Fruit fly (Drosophila melanogaster): ENCODE data around the gene CG2258.

Gene CG2258

DNA sequence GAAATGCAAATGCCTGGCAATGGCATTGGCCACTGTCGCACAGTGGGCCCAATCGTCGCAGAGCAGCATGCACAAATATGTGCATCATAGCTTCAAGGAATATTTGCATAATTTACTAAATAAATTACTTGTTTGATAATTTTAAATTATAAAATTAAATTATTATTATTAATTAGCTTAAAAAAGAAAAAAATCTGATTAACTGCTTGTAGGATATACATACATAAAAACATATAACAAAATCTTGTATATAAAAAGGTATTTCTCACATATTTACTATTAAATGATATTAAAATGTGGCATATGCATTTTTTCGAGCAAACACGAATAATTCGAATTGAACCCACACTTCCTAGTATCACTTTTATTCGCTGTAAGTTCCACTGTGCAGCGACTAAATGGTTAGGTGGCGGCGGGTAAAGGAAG is 23.3 kb upstream of the CG2258 start (continued):
- TF ChIP-seq Hand (GFP tag; optimal IDR thresholded peaks at IDR 0.05) = no peak
- no peak for TF ChIP-seq kni (GFP tag; optimal IDR thresholded peaks at IDR 0.05)
- TF ChIP-seq Oaz (GFP tag; IDR thresholded peaks at IDR 0.05) = no peak
- peak; percentile 62 for TF ChIP-seq CG10209 (GFP tag; optimal IDR thresholded peaks at IDR 0.05)
- TF ChIP-seq pan (optimal IDR thresholded peaks at IDR 0.05) = no peak
- TF ChIP-seq pan (GFP tag; optimal IDR thresholded peaks at IDR 0.05 in 1 of 2, IDR thresholded peaks at IDR 0.05 in 1 of 2) = peak in 1 of 2 experiments; percentile 58
- no peak for TF ChIP-seq stwl (tag; optimal IDR thresholded peaks at IDR 0.05)
- TF ChIP-seq CG13775 (GFP tag; optimal IDR thresholded peaks at IDR 0.05) = peak; percentile 43
- peak; percentile 4 for TF ChIP-seq CG16815 (GFP tag; optimal IDR thresholded peaks at IDR 0.05)
- no peak for TF ChIP-seq pum (GFP tag; optimal IDR thresholded peaks at IDR 0.05)
- peak; percentile 59 for TF ChIP-seq CG6254 (GFP tag; optimal IDR thresholded peaks at IDR 0.05)
- TF ChIP-seq mld (GFP tag; IDR thresholded peaks at IDR 0.05; ENCODE audit: partially characterized antibody) = no peak
- no peak for TF ChIP-seq prd (optimal IDR thresholded peaks at IDR 0.05)
- TF ChIP-seq prd (GFP tag; IDR thresholded peaks at IDR 0.05) = peak; percentile 71; the same call in 2 of the 3 replicates
- 0 out of 2 replicates have a peak, but pooled peaks have one; percentile 42 for TF ChIP-seq E2f1 (GFP tag; IDR thresholded peaks at IDR 0.05)
- no peak for TF ChIP-seq mam (GFP tag; optimal IDR thresholded peaks at IDR 0.05)
- TF ChIP-seq insv (GFP tag; optimal IDR thresholded peaks at IDR 0.05) = no peak
- TF ChIP-seq CG15269 (tag; optimal IDR thresholded peaks at IDR 0.05) = peak; percentile 45
- peak; percentile 57 for TF ChIP-seq CG17385 (GFP tag; optimal IDR thresholded peaks at IDR 0.05)
- peak; percentile 65 for TF ChIP-seq Ets65A (GFP tag)
- no peak for TF ChIP-seq eve (GFP tag; optimal IDR thresholded peaks at IDR 0.05)
- TF ChIP-seq CG14860 (GFP tag; IDR thresholded peaks at IDR 0.05; ENCODE audit: partially characterized antibody) = no peak
- TF ChIP-seq Dfd (GFP tag; optimal IDR thresholded peaks at IDR 0.05) = no peak
- TF ChIP-seq salm (tag; optimal IDR thresholded peaks at IDR 0.05) = peak; percentile 22
- TF ChIP-seq NFAT (GFP tag; IDR thresholded peaks at IDR 0.05) = 0 out of 2 replicates have a peak, but pooled peaks have one; percentile 31
- TF ChIP-seq Dll (GFP tag; IDR thresholded peaks at IDR 0.05; ENCODE audit: partially characterized antibody) = no peak
- peak; percentile 9 for TF ChIP-seq Six4 (GFP tag; optimal IDR thresholded peaks at IDR 0.05)
- TF ChIP-seq h (optimal IDR thresholded peaks at IDR 0.05) = no peak
- TF ChIP-seq CG3407 (GFP tag; optimal IDR thresholded peaks at IDR 0.05) = no peak
- no peak for TF ChIP-seq CG9609 (GFP tag; optimal IDR thresholded peaks at IDR 0.05)
- TF ChIP-seq z (GFP tag; IDR thresholded peaks at IDR 0.05) = no peak
- TF ChIP-seq CG2889 (GFP tag; IDR thresholded peaks at IDR 0.05) = no peak
- no peak for TF ChIP-seq her (GFP tag; optimal IDR thresholded peaks at IDR 0.05)
- no peak for TF ChIP-seq CG17912 (GFP tag; optimal IDR thresholded peaks at IDR 0.05)
- peak; percentile 77 for TF ChIP-seq dmrt99B (tag; optimal IDR thresholded peaks at IDR 0.05)
- TF ChIP-seq CG9215 (GFP tag; IDR thresholded peaks at IDR 0.05) = no peak
- TF ChIP-seq CG4328 (GFP tag; optimal IDR thresholded peaks at IDR 0.05) = peak; percentile 3
- TF ChIP-seq gro (GFP tag; optimal IDR thresholded peaks at IDR 0.05) = no peak
- peak; percentile 34; the same call in 1 of the 4 replicates for TF ChIP-seq Gug (GFP tag; IDR thresholded peaks at IDR 0.05)
- TF ChIP-seq CG13287 (GFP tag; IDR thresholded peaks at IDR 0.05; ENCODE audit: partially characterized antibody) = no peak
- TF ChIP-seq trh (GFP tag; optimal IDR thresholded peaks at IDR 0.05) = no peak
- TF ChIP-seq stc (GFP tag; IDR thresholded peaks at IDR 0.05) = peak; percentile 54; the same call in 1 of the 2 replicates
- TF ChIP-seq Xbp1 (GFP tag; optimal IDR thresholded peaks at IDR 0.05) = peak; percentile 53
- peak; percentile 3 for TF ChIP-seq Hmr (GFP tag; optimal IDR thresholded peaks at IDR 0.05)
- no peak for TF ChIP-seq yki (optimal IDR thresholded peaks at IDR 0.05)
- no peak for TF ChIP-seq CG9817 (tag; optimal IDR thresholded peaks at IDR 0.05)
- TF ChIP-seq bab2 (GFP tag; optimal IDR thresholded peaks at IDR 0.05) = no peak
- TF ChIP-seq CG8765 (GFP tag; IDR thresholded peaks at IDR 0.05) = no peak
- TF ChIP-seq B-H2 (GFP tag; optimal IDR thresholded peaks at IDR 0.05) = no peak
- no peak for TF ChIP-seq CG31224 (GFP tag; IDR thresholded peaks at IDR 0.05)
- TF ChIP-seq otp (GFP tag; IDR thresholded peaks at IDR 0.05) = no peak
- TF ChIP-seq CG7963 (GFP tag; IDR thresholded peaks at IDR 0.05; ENCODE audit: partially characterized antibody) = no peak

Measured in whole organism, embryonic.